Worm (Caenorhabditis elegans) whole organism, midembryonic: Measurements from ENCODE around the gene R08E3.1.
A peak's percentile ranks its signal among the peaks of the same experiment; 100 is the strongest.

Experiments used
- T22C8.4 ChIP-seq: fragments of 200-800 bp; sonication (Bioruptor generic); IDR thresholded peaks from 2 replicates; pipeline ENCODE4 v1.3.6; 2022; ENCODE audit warnings: missing genetic modification characterization, missing compliant biosample characterization
- cog-1 ChIP-seq: sonication (generic microtip); optimal IDR thresholded peaks from 2 replicates; lab custom pipeline; 2016; ENCODE audit warnings: missing genetic modification characterization, missing compliant biosample characterization
- flt-1 ChIP-seq: fragments of 200-800 bp; sonication (Bioruptor generic); IDR thresholded peaks from 2 replicates; pipeline ENCODE4 v1.3.6; 2022; ENCODE audit warnings: missing genetic modification characterization, missing compliant biosample characterization
- klf-2 ChIP-seq: fragments of 200-800 bp; sonication (Bioruptor generic); conservative IDR thresholded peaks from 2 replicates; pipeline ENCODE4 v1.3.6; 2022; ENCODE audit warnings: missing genetic modification reagents, missing genetic modification characterization, missing compliant biosample characterization
- med-1 ChIP-seq: sonication (generic microtip); optimal IDR thresholded peaks from 2 replicates; lab custom pipeline; 2017; ENCODE audit warnings: missing genetic modification characterization, mild to moderate bottlenecking, missing compliant biosample characterization, antibody characterized with exemption, missing genetic modification reagents; ENCODE audit not compliant: insufficient read depth
- ref-1 ChIP-seq: fragments of 200-800 bp; sonication (Bioruptor generic); conservative IDR thresholded peaks from 2 replicates; pipeline ENCODE4 v1.3.6; 2022; ENCODE audit warnings: missing genetic modification reagents, missing genetic modification characterization, missing compliant biosample characterization
- tab-1 ChIP-seq: fragments of 200-800 bp; sonication (Bioruptor generic); IDR thresholded peaks from 2 replicates; pipeline ENCODE4 v1.3.6; 2022; ENCODE audit warnings: missing genetic modification characterization, missing compliant biosample characterization
- ztf-23 ChIP-seq: fragments of 200-800 bp; sonication (Bioruptor generic); IDR thresholded peaks from 2 replicates; pipeline ENCODE4 v1.3.6; 2022; ENCODE audit warnings: missing genetic modification reagents, missing genetic modification characterization, missing compliant biosample characterization
- ztf-29 ChIP-seq: fragments of 200-800 bp; sonication (Bioruptor generic); IDR thresholded peaks from 2 replicates; pipeline ENCODE4 v1.3.6; 2022; ENCODE audit warnings: missing genetic modification reagents, missing genetic modification characterization, missing compliant biosample characterization

The R08E3.1 gene

ce11 chrX:4864214-4864613 lies 41.8 kb downstream of the R08E3.1 start:
- no peak for TF ChIP-seq T22C8.4 (GFP tag; lab: Robert Waterston, UW)
- no peak for TF ChIP-seq cog-1
- TF ChIP-seq flt-1 (GFP tag; lab: Robert Waterston, UW) = no peak

ce11 chrX:4865798-4866197 lies 43.4 kb downstream of the R08E3.1 start, which contains the start of gene ntc-1:
TSS of gene ntc-1 (plus strand) at chrX:4866098.
- TF ChIP-seq tab-1 (GFP tag; lab: Robert Waterston, UW) (no peak), klf-2 (no peak), T22C8.4 (GFP tag; lab: Robert Waterston, UW) (no peak), flt-1 (GFP tag; lab: Robert Waterston, UW) (no peak), ztf-29 (GFP tag; lab: Robert Waterston, UW) (no peak), ztf-23 (GFP tag; lab: Robert Waterston, UW) (no peak), ref-1 (GFP tag; lab: Robert Waterston, UW) (no peak), cog-1 (no peak), med-1 (no peak)

ce11 chrX:4869627-4870026 lies 47.2 kb downstream of the R08E3.1 start:
- TF ChIP-seq klf-2 (no peak), tab-1 (GFP tag; lab: Robert Waterston, UW) (peak; percentile 34; the same call in 1 of the 2 replicates)

ce11 chrX:4870683-4871082 lies 48.2 kb downstream of the R08E3.1 start:
- TF ChIP-seq flt-1 (GFP tag; lab: Robert Waterston, UW) (no peak), ztf-29 (GFP tag; lab: Robert Waterston, UW) (no peak), ztf-23 (GFP tag; lab: Robert Waterston, UW) (no peak), med-1 (no peak), ref-1 (GFP tag; lab: Robert Waterston, UW) (no peak), T22C8.4 (GFP tag; lab: Robert Waterston, UW) (no peak), klf-2 (no peak), cog-1 (no peak), tab-1 (GFP tag; lab: Robert Waterston, UW) (no peak)

ce11 chrX:4872758-4873157 lies 50.3 kb downstream of the R08E3.1 start:
- TF ChIP-seq ref-1 (GFP tag; lab: Robert Waterston, UW) = no peak
- TF ChIP-seq tab-1 (GFP tag; lab: Robert Waterston, UW) = no peak
- TF ChIP-seq flt-1 (GFP tag; lab: Robert Waterston, UW) = no peak
- no peak for TF ChIP-seq ztf-29 (GFP tag; lab: Robert Waterston, UW)
- TF ChIP-seq T22C8.4 (GFP tag; lab: Robert Waterston, UW) = no peak
- no peak for TF ChIP-seq ztf-23 (GFP tag; lab: Robert Waterston, UW)
- TF ChIP-seq cog-1 = no peak
- TF ChIP-seq klf-2 = no peak
- no peak for TF ChIP-seq med-1

ce11 chrX:4875296-4875695 lies 52.8 kb downstream of the R08E3.1 start:
- TF ChIP-seq flt-1 (GFP tag; lab: Robert Waterston, UW) (no peak), T22C8.4 (GFP tag; lab: Robert Waterston, UW) (no peak)

- TF ChIP-seq ref-1 (GFP tag; lab: Robert Waterston, UW) (no peak), T22C8.4 (GFP tag; lab: Robert Waterston, UW) (no peak), ztf-23 (GFP tag; lab: Robert Waterston, UW) (no peak), med-1 (no peak), ztf-29 (GFP tag; lab: Robert Waterston, UW) (no peak), flt-1 (GFP tag; lab: Robert Waterston, UW) (no peak), cog-1 (no peak), tab-1 (GFP tag; lab: Robert Waterston, UW) (no peak), klf-2 (no peak)
These were observed 54.5 kb downstream of the R08E3.1 start, which contains the start of gene tsp-14 for ce11 chrX:4876904-4877303. TSS of gene tsp-14 (minus strand) at chrX:4876965.

ce11 chrX:4879998-4880397 lies 57.6 kb downstream of the R08E3.1 start:
- no peak for TF ChIP-seq tab-1 (GFP tag; lab: Robert Waterston, UW)
- TF ChIP-seq klf-2 = no peak
- TF ChIP-seq ztf-23 (GFP tag; lab: Robert Waterston, UW) = no peak
- no peak for TF ChIP-seq T22C8.4 (GFP tag; lab: Robert Waterston, UW)
- no peak for TF ChIP-seq ref-1 (GFP tag; lab: Robert Waterston, UW)
- TF ChIP-seq cog-1 = no peak
- TF ChIP-seq med-1 = no peak

- TF ChIP-seq ref-1 (GFP tag; lab: Robert Waterston, UW) (no peak), T22C8.4 (GFP tag; lab: Robert Waterston, UW) (no peak), ztf-29 (GFP tag; lab: Robert Waterston, UW) (no peak), ztf-23 (GFP tag; lab: Robert Waterston, UW) (no peak), cog-1 (no peak), tab-1 (GFP tag; lab: Robert Waterston, UW) (no peak), med-1 (no peak), klf-2 (no peak), flt-1 (GFP tag; lab: Robert Waterston, UW) (no peak)
These were observed 58.9 kb downstream of the R08E3.1 start for ce11 chrX:4881310-4881709.
